Fruit fly (Drosophila melanogaster) S2 (cell line): ENCODE results near the gene Dpm3.
A peak's percentile ranks its signal among the peaks of the same experiment; 100 is the strongest.

Experiments used
- CG8478 ChIP-seq: fragments of >200 bp; optimal IDR thresholded peaks from 2 replicates; lab custom pipeline; 2018
- CTCF ChIP-seq, 2 experiments: fragments of >200 bp; optimal IDR thresholded peaks; 2 replicates each; lab custom pipeline; 2018

dm6 chr3R:13403032-13403459 lies at the start of gene Dpm3:
- TF ChIP-seq CG8478 (lab: Kevin White, UChicago) (no peak), CTCF (optimal IDR thresholded peaks at IDR 0.05; lab: Kevin White, UChicago) (peak; percentile 54 to 59)
